Worm (Caenorhabditis elegans): Measurements from ENCODE around the gene nhr-162.

nhr-162 gene

DNA sequence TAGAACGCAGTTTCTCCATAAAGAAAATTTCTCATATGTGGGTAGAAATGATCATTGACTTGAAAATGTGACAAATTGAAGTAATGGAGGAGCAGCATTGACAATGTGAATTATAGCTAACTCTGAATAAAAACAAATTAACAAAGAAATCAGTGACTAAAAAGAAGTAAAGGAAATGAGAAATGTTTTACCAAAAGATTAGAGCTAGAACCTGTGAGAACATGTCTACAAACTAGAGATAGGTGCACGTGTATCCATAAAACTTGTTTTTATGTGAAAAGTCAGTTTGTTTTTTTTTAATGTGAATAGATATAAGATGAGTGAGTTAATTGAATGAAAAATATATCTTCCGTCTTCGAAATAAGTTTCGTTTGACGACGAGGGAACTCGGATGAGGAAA is 12.7 kb downstream of the nhr-162 start, which contains the start of gene sre-12:
sre-12 (minus strand) TSS at position 101 of the 400 bp plus-strand sequence.
- TF ChIP-seq fkh-3 (tag; optimal IDR thresholded peaks at IDR 0.05): no peak
- no peak for TF ChIP-seq aptf-2 (GFP tag; conservative IDR thresholded peaks at IDR 0.05)

DNA sequence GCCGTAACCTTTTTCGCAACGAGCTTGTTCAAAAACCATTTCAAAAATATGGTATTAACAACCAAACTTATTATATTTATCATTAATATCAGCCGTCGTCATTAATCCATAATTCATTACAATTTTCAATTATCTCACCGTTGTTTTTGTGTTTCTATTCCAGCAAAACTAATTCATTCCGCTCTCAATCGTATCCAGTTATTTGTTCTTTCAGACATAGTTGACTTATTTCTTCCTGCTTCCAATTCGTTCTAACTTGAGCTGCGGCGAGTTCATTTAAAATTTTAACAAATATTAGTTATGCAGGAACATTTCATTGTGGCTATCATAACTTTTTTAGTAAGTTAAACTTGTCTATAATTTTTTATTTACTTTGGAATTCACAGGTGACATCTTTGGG is 15.6 kb downstream of the nhr-162 start, which contains the start of gene srx-16:
srx-16 (plus strand) TSS at position 301 of the 400 bp plus-strand sequence.
- TF ChIP-seq B0261.1 (tag; optimal IDR thresholded peaks at IDR 0.05) (no peak), ztf-26 (tag; optimal IDR thresholded peaks at IDR 0.05) (no peak), him-1 (tag; optimal IDR thresholded peaks at IDR 0.05) (no peak), xnd-1 (tag; optimal IDR thresholded peaks at IDR 0.05) (no peak), nhr-90 (tag; optimal IDR thresholded peaks at IDR 0.05) (no peak), Y67H2A.10 (GFP tag; conservative IDR thresholded peaks at IDR 0.05) (no peak), madf-8 (GFP tag; conservative IDR thresholded peaks at IDR 0.05) (no peak), Y53F4B.3 (GFP tag; IDR thresholded peaks at IDR 0.05) (no peak), lsy-27 (tag; optimal IDR thresholded peaks at IDR 0.05; ENCODE audit: borderline replicate concordance, insufficient read depth) (no peak), T07F8.4 (tag; optimal IDR thresholded peaks at IDR 0.05) (no peak), hsf-1 (GFP tag; IDR thresholded peaks at IDR 0.05) (no peak), attf-3 (GFP tag; conservative IDR thresholded peaks at IDR 0.05) (no peak), Y56A3A.18 (GFP tag; IDR thresholded peaks at IDR 0.05) (no peak), madf-6 (GFP tag; IDR thresholded peaks at IDR 0.05) (no peak), snpc-3.4 (tag; optimal IDR thresholded peaks at IDR 0.05) (no peak), repo-1 (tag; optimal IDR thresholded peaks at IDR 0.05) (no peak), nhr-80 (tag; optimal IDR thresholded peaks at IDR 0.05) (no peak), ceh-91 (GFP tag; IDR thresholded peaks at IDR 0.05) (no peak)

DNA sequence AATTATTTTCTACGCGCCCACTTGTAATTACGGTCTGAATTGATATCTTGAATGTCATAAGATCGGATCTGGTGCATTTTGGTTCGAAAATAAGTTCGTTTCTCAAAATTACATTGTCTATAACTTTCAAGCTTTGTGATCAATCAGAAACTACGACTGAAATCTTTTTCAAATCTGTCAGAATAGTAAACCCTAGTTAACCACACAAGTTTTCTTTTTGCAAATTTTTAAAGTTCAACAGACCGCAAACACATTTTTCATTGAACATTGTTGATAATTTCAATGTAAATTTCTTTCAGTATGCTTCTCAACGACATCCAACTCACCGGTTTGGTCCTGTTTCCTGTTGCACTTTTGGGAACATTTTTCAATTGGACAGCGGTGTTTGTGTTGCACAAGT is 20.1 kb downstream of the nhr-162 start, which contains the start of gene srx-59:
srx-59 (plus strand) TSS at position 301 of the 400 bp plus-strand sequence.
- TF ChIP-seq B0261.1 (tag; optimal IDR thresholded peaks at IDR 0.05): no peak
- TF ChIP-seq ztf-18 (tag; optimal IDR thresholded peaks at IDR 0.05): no peak
- no peak for TF ChIP-seq rec-8 (tag; optimal IDR thresholded peaks at IDR 0.05)
- no peak for TF ChIP-seq nfya-2 (GFP tag; IDR thresholded peaks at IDR 0.05)
- no peak for TF ChIP-seq F39B2.1 (GFP tag; IDR thresholded peaks at IDR 0.05)
- no peak for TF ChIP-seq somi-1 (GFP tag; optimal IDR thresholded peaks at IDR 0.05)
- TF ChIP-seq ets-4 (GFP tag; optimal IDR thresholded peaks at IDR 0.05): no peak
- TF ChIP-seq hmg-1.2 (GFP tag; IDR thresholded peaks at IDR 0.05): no peak
- no peak for TF ChIP-seq bed-2 (GFP tag; IDR thresholded peaks at IDR 0.05)
- no peak for TF ChIP-seq lir-1 (GFP tag; conservative IDR thresholded peaks at IDR 0.05)
- TF ChIP-seq akir-1 (GFP tag; optimal IDR thresholded peaks at IDR 0.05): no peak
- TF ChIP-seq nhr-179 (tag; optimal IDR thresholded peaks at IDR 0.05): no peak

DNA sequence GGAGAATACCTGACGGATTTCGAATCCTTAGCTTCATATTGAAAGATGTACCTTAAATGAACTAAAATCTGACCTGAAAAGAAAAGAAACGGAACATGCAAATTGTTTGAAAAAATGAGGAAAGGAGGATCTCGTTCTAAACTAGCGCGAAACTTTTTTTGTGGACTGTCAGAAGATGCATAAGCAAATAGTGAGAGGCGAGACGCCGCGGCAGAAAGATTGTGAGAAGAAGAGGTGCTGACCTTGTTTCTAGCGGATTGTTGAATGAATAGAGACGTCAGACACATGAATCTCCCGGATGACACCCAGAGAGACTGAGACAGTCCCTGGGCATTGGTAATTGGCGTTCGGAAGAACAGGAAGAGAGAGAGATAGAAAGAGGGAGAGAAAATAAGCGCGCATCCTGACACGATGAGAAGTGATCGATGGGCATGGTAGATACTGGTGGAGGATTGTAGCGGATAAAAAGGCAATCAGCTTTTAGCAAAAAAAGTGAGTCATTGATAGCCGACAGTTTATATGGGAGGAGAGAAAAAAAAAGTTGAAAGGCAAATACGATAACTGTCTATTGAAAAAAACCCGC is 21.6 kb downstream of the nhr-162 start, which contains the start of gene ptr-15:
ptr-15 (minus strand) TSS at position 51 of the 583 bp plus-strand sequence.
- TF ChIP-seq T07F8.4 (tag; optimal IDR thresholded peaks at IDR 0.05) (no peak), ceh-58 (GFP tag; IDR thresholded peaks at IDR 0.05) (0 out of 2 replicates have a peak, but pooled peaks have one; percentile 12)

DNA sequence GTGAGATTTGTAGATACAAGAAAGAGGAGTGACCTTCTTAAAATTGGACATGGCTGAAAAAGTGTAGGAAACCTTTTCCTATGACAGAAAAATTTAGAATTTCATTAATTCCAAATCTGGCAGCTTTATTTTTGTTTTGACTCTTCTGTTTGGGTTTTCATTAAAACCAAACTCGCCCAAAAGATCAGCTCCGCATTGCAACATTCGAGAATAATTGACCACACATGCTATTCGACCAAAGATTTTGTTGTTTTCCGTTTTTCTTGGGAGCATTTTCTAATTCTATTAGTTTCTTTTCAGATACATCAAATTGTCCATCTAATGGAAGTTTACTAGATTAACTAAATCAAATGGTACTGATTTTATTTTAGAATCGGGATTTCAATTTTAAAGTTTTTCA is 35.4 kb downstream of the nhr-162 start, which contains the start of gene mec-1:
mec-1 (plus strand) TSS at position 301 of the 400 bp plus-strand sequence.
- TF ChIP-seq nhr-80 (tag; optimal IDR thresholded peaks at IDR 0.05) (no peak), lin-40 (tag; optimal IDR thresholded peaks at IDR 0.05) (no peak), mel-28 (tag; optimal IDR thresholded peaks at IDR 0.05; ENCODE audit: borderline replicate concordance) (no peak), aptf-2 (GFP tag; conservative IDR thresholded peaks at IDR 0.05) (no peak), tbp1 (GFP tag; optimal IDR thresholded peaks at IDR 0.05) (no peak), D2030.7 (GFP tag; IDR thresholded peaks at IDR 0.05) (no peak), nfya-1 (tag; optimal IDR thresholded peaks at IDR 0.05; ENCODE audit: borderline replicate concordance, insufficient read depth) (no peak), ZK185.1 (tag; optimal IDR thresholded peaks at IDR 0.05; ENCODE audit: poor library complexity, severe bottlenecking) (no peak), sptf-2 (GFP tag; optimal IDR thresholded peaks at IDR 0.05) (no peak)

Data from whole organism, young adult.